Worm (Caenorhabditis elegans) whole organism, young adult: ENCODE data around the gene C52B11.5.

ENCODE experiments used
- B0261.1 ChIP-seq: sonication (generic microtip); optimal IDR thresholded peaks from 2 replicates; lab custom pipeline; 2016; ENCODE audit warnings: mild to moderate bottlenecking, missing genetic modification characterization, moderate library complexity, missing compliant biosample characterization
- F37B4.10 ChIP-seq: fragments of 200-800 bp; sonication (Bioruptor generic); IDR thresholded peaks from 2 replicates; pipeline ENCODE4 v1.3.6; 2022; ENCODE audit warnings: missing genetic modification characterization, missing compliant biosample characterization
- F49E8.2 ChIP-seq: sonication (generic microtip); optimal IDR thresholded peaks from 3 replicates; lab custom pipeline; 2017; ENCODE audit warnings: missing genetic modification characterization, mild to moderate bottlenecking, missing compliant biosample characterization, antibody characterized with exemption, moderate library complexity; ENCODE audit not compliant: insufficient read depth
- F57A8.1 ChIP-seq: fragments of 200-800 bp; sonication (Bioruptor generic); optimal IDR thresholded peaks from 2 replicates; lab custom pipeline; 2018; ENCODE audit warnings: mild to moderate bottlenecking, missing genetic modification characterization, moderate library complexity, missing compliant biosample characterization
- K12H6.12 ChIP-seq: fragments of 200-800 bp; sonication (Bioruptor generic); optimal IDR thresholded peaks from 2 replicates; lab custom pipeline; 2018; ENCODE audit warnings: mild to moderate bottlenecking, missing genetic modification characterization, missing compliant biosample characterization
- T07F8.4 ChIP-seq: sonication (generic microtip); optimal IDR thresholded peaks from 2 replicates; lab custom pipeline; 2016; ENCODE audit warnings: mild to moderate bottlenecking, missing genetic modification characterization, moderate library complexity, missing compliant biosample characterization
- Y56A3A.18 ChIP-seq: fragments of 200-800 bp; sonication (Bioruptor generic); IDR thresholded peaks from 2 replicates; pipeline ENCODE4 v1.3.6; 2022; ENCODE audit warnings: missing genetic modification reagents, missing genetic modification characterization, missing compliant biosample characterization
- Y67H2A.10 ChIP-seq: fragments of 200-800 bp; sonication (Bioruptor generic); conservative IDR thresholded peaks from 2 replicates; pipeline ENCODE4 v1.3.6; 2022; ENCODE audit warnings: missing genetic modification reagents, missing genetic modification characterization, missing compliant biosample characterization
- akir-1 ChIP-seq: fragments of 200-800 bp; sonication (Bioruptor generic); optimal IDR thresholded peaks from 2 replicates; lab custom pipeline; 2018; ENCODE audit warnings: mild to moderate bottlenecking, missing genetic modification characterization, moderate library complexity, missing compliant biosample characterization
- ama-1 ChIP-seq, 3 experiments: fragments of 150-350 bp in 1 of 3; sonication (generic microtip) in 2 of 3; optimal IDR thresholded peaks; 2 replicates each; lab custom pipeline; 2014 to 2018; ENCODE audit warnings: missing biosample characterization in 2 of 3, missing genetic modification characterization in 2 of 3, missing genetic modification reagents in 2 of 3
- athp-1 ChIP-seq: sonication (generic microtip); optimal IDR thresholded peaks from 2 replicates; lab custom pipeline; 2017; ENCODE audit warnings: mild to moderate bottlenecking, missing genetic modification characterization, missing compliant biosample characterization
- attf-3 ChIP-seq: fragments of 200-800 bp; sonication (Bioruptor generic); conservative IDR thresholded peaks from 2 replicates; pipeline ENCODE4 v1.3.6; 2022; ENCODE audit warnings: missing genetic modification reagents, missing genetic modification characterization, missing compliant biosample characterization
- attf-5 ChIP-seq: fragments of 200-800 bp; sonication (Bioruptor generic); optimal IDR thresholded peaks from 2 replicates; lab custom pipeline; 2018; ENCODE audit warnings: mild to moderate bottlenecking, missing genetic modification characterization, missing compliant biosample characterization
- bed-1 ChIP-seq: fragments of 200-800 bp; sonication (Bioruptor generic); IDR thresholded peaks from 2 replicates; pipeline ENCODE4 v1.3.6; 2022; ENCODE audit warnings: missing genetic modification reagents, missing genetic modification characterization, missing compliant biosample characterization
- ccch-3 ChIP-seq: fragments of 200-800 bp; sonication (Bioruptor generic); optimal IDR thresholded peaks from 2 replicates; lab custom pipeline; 2018; ENCODE audit warnings: mild to moderate bottlenecking, missing genetic modification characterization, missing compliant biosample characterization
- ceh-100 ChIP-seq: fragments of 200-800 bp; sonication (Bioruptor generic); IDR thresholded peaks from 2 replicates; pipeline ENCODE4 v1.3.6; 2022; ENCODE audit warnings: missing genetic modification reagents, missing genetic modification characterization, missing compliant biosample characterization
- ceh-58 ChIP-seq: fragments of 200-800 bp; sonication (Bioruptor generic); IDR thresholded peaks from 2 replicates; pipeline ENCODE4 v1.3.6; 2022; ENCODE audit warnings: missing genetic modification characterization, missing compliant biosample characterization
- dox-1 ChIP-seq: fragments of 200-800 bp; sonication (Bioruptor generic); IDR thresholded peaks from 2 replicates; pipeline ENCODE4 v1.3.6; 2022; ENCODE audit warnings: missing genetic modification reagents, missing genetic modification characterization, missing compliant biosample characterization
- dpl-1 ChIP-seq: fragments of 150-350 bp; optimal IDR thresholded peaks from 2 replicates; lab custom pipeline; 2014; ENCODE audit warnings: missing biosample characterization, missing genetic modification reagents, missing genetic modification characterization
- gei-17 ChIP-seq: fragments of 200-800 bp; sonication (Bioruptor generic); optimal IDR thresholded peaks from 2 replicates; lab custom pipeline; 2018; ENCODE audit warnings: mild to moderate bottlenecking, missing genetic modification characterization, missing compliant biosample characterization
- hlh-26 ChIP-seq: fragments of 200-800 bp; sonication (Bioruptor generic); conservative IDR thresholded peaks from 2 replicates; pipeline ENCODE4 v1.3.6; 2022; ENCODE audit warnings: missing genetic modification reagents, missing genetic modification characterization, missing compliant biosample characterization
- hrde-1 ChIP-seq: sonication (generic microtip); optimal IDR thresholded peaks from 2 replicates; lab custom pipeline; 2016; ENCODE audit warnings: missing genetic modification characterization, mild to moderate bottlenecking, missing compliant biosample characterization, moderate library complexity, missing genotype, missing genetic modification reagents, borderline replicate concordance
- lag-1 ChIP-seq: fragments of 200-800 bp; sonication (Bioruptor generic); IDR thresholded peaks from 2 replicates; pipeline ENCODE4 v1.3.6; 2022; ENCODE audit warnings: missing genetic modification reagents, missing genetic modification characterization, missing compliant biosample characterization
- let-607 ChIP-seq, 2 experiments: fragments of 200-800 bp in 1 of 2; sonication (Bioruptor generic) in 1 of 2; sonication (generic microtip) in 1 of 2; optimal IDR thresholded peaks; 2 replicates each; lab custom pipeline; 2016 to 2018; ENCODE audit warnings: mild to moderate bottlenecking in 2 of 2, missing compliant biosample characterization in 2 of 2, missing genetic modification characterization in 2 of 2, moderate library complexity in 2 of 2, missing genotype in 1 of 2
- lin-26 ChIP-seq: fragments of 200-800 bp; sonication (Bioruptor generic); IDR thresholded peaks from 2 replicates; pipeline ENCODE4 v1.3.6; 2022; ENCODE audit warnings: missing genetic modification reagents, missing genetic modification characterization, missing compliant biosample characterization
- lin-35 ChIP-seq, 3 experiments: fragments of 150-350 bp in 2 of 3; sonication (generic microtip) in 1 of 3; optimal IDR thresholded peaks; 2 replicates each; lab custom pipeline; 2014 to 2018; ENCODE audit warnings: missing biosample characterization in 3 of 3, missing genetic modification characterization in 3 of 3, missing genetic modification reagents in 3 of 3
- lin-54 ChIP-seq: fragments of 200-800 bp; sonication (Bioruptor generic); optimal IDR thresholded peaks from 2 replicates; lab custom pipeline; 2018; ENCODE audit warnings: mild to moderate bottlenecking, missing genetic modification characterization, missing compliant biosample characterization
- madf-10 ChIP-seq: sonication (generic microtip); optimal IDR thresholded peaks from 2 replicates; lab custom pipeline; 2016; ENCODE audit warnings: mild to moderate bottlenecking, missing genetic modification characterization, missing compliant biosample characterization
- madf-3 ChIP-seq: fragments of 200-800 bp; sonication (Bioruptor generic); IDR thresholded peaks from 2 replicates; pipeline ENCODE4 v1.3.6; 2022; ENCODE audit warnings: missing genetic modification reagents, missing genetic modification characterization, missing compliant biosample characterization
- madf-8 ChIP-seq: fragments of 200-800 bp; sonication (Bioruptor generic); conservative IDR thresholded peaks from 2 replicates; pipeline ENCODE4 v1.3.6; 2022; ENCODE audit warnings: missing genetic modification reagents, missing genetic modification characterization, missing compliant biosample characterization
- mel-28 ChIP-seq: sonication (generic microtip); optimal IDR thresholded peaks from 2 replicates; lab custom pipeline; 2016; ENCODE audit warnings: borderline replicate concordance, mild to moderate bottlenecking, missing genetic modification characterization, missing compliant biosample characterization
- nhr-120 ChIP-seq: fragments of 200-800 bp; sonication (Bioruptor generic); IDR thresholded peaks from 2 replicates; pipeline ENCODE4 v1.3.6; 2022; ENCODE audit warnings: missing genetic modification characterization, missing compliant biosample characterization
- nhr-90 ChIP-seq: sonication (generic microtip); optimal IDR thresholded peaks from 2 replicates; lab custom pipeline; 2016; ENCODE audit warnings: missing genotype, mild to moderate bottlenecking, missing genetic modification characterization, missing compliant biosample characterization
- pha-4 ChIP-seq: fragments of 150-350 bp; sonication (generic microtip); optimal IDR thresholded peaks from 2 replicates; lab custom pipeline; 2014; ENCODE audit warnings: missing biosample characterization, missing genetic modification reagents, missing genetic modification characterization
- rcor-1 ChIP-seq: fragments of 200-800 bp; sonication (Bioruptor generic); IDR thresholded peaks from 2 replicates; pipeline ENCODE4 v1.3.6; 2022; ENCODE audit warnings: missing genetic modification reagents, missing genetic modification characterization, missing compliant biosample characterization
- rec-8 ChIP-seq, 2 experiments: sonication (generic microtip); optimal IDR thresholded peaks; 2 replicates each; lab custom pipeline; 2016; ENCODE audit warnings: mild to moderate bottlenecking in 2 of 2, missing genetic modification characterization in 2 of 2, missing genetic modification reagents in 2 of 2, missing genotype in 2 of 2, missing biosample characterization in 1 of 2, missing compliant biosample characterization in 1 of 2, moderate library complexity in 1 of 2
- repo-1 ChIP-seq: sonication (generic microtip); optimal IDR thresholded peaks from 2 replicates; lab custom pipeline; 2017; ENCODE audit warnings: mild to moderate bottlenecking, missing genetic modification characterization, missing compliant biosample characterization
- sdz-38 ChIP-seq: sonication (generic microtip); optimal IDR thresholded peaks from 2 replicates; lab custom pipeline; 2016; ENCODE audit warnings: missing genotype, missing genetic modification characterization, missing compliant biosample characterization
- snpc-1.3 ChIP-seq: sonication (generic microtip); optimal IDR thresholded peaks from 2 replicates; lab custom pipeline; 2017; ENCODE audit warnings: missing genetic modification characterization, mild to moderate bottlenecking, missing compliant biosample characterization, antibody characterized with exemption, moderate library complexity, missing genotype, missing genetic modification reagents; ENCODE audit not compliant: insufficient read depth
- snpc-4 ChIP-seq, 5 experiments: fragments of 150-350 bp in 1 of 5; sonication (generic microtip) in 4 of 5; optimal IDR thresholded peaks; 2 replicates each; lab custom pipeline; 2014 to 2018; ENCODE audit warnings: missing genetic modification characterization in 5 of 5, missing biosample characterization in 3 of 5, antibody characterized with exemption in 2 of 5, mild to moderate bottlenecking in 2 of 5, missing compliant biosample characterization in 2 of 5, missing genotype in 2 of 5, moderate library complexity in 2 of 5, missing genetic modification reagents in 1 of 5
- unc-130 ChIP-seq: sonication (generic microtip); optimal IDR thresholded peaks from 2 replicates; lab custom pipeline; 2016; ENCODE audit warnings: missing genetic modification reagents, missing genetic modification characterization, missing compliant biosample characterization
- unc-62 ChIP-seq: fragments of 150-350 bp; optimal IDR thresholded peaks from 2 replicates; lab custom pipeline; 2014; ENCODE audit warnings: missing biosample characterization, missing genetic modification reagents, missing genetic modification characterization
- ztf-28 ChIP-seq: fragments of 200-800 bp; sonication (Bioruptor generic); IDR thresholded peaks from 2 replicates; pipeline ENCODE4 v1.3.6; 2022; ENCODE audit warnings: missing genetic modification reagents, missing genetic modification characterization, missing compliant biosample characterization
- ztf-6 ChIP-seq: fragments of 200-800 bp; sonication (Bioruptor generic); IDR thresholded peaks from 2 replicates; pipeline ENCODE4 v1.3.6; 2022; ENCODE audit warnings: missing genetic modification reagents, missing genetic modification characterization, missing compliant biosample characterization

The C52B11.5 gene

ce11 chrX:1319708-1320107 is 47.1 kb downstream of the C52B11.5 start (continued):
- peak; percentile 29 for TF ChIP-seq lin-54 (GFP tag; lab: Kevin White, UChicago)
- TF ChIP-seq ccch-3 (GFP tag; lab: Kevin White, UChicago) = no peak
- peak; percentile 45 for TF ChIP-seq nhr-90 (tag; lab: Kevin White, UChicago)
- TF ChIP-seq ztf-6 (GFP tag; lab: Robert Waterston, UW) = no peak
- no peak for TF ChIP-seq ceh-58
- TF ChIP-seq F37B4.10 (GFP tag; lab: Robert Waterston, UW) = 0 out of 2 replicates have a peak, but pooled peaks have one; percentile 86
- TF ChIP-seq hlh-26 = no peak
- TF ChIP-seq let-607 (tag; optimal IDR thresholded peaks at IDR 0.05; lab: Kevin White, UChicago) = peak in 1 of 2 experiments; percentile 27
- TF ChIP-seq lin-26 (GFP tag; lab: Robert Waterston, UW) = 0 out of 2 replicates have a peak, but pooled peaks have one; percentile 10
- no peak for TF ChIP-seq attf-3 (GFP tag; lab: Robert Waterston, UW)
- TF ChIP-seq T07F8.4 (tag; lab: Kevin White, UChicago) = no peak

ce11 chrX:1321044-1321443 is 48.5 kb downstream of the C52B11.5 start, which contains the start of gene pdk-1:
pdk-1 (plus strand) TSS chrX:1321344.
- TF ChIP-seq lin-35 (GFP tag; optimal IDR thresholded peaks at IDR 0.05; lab: Kevin White, UChicago) (no peak), F49E8.2 (no peak), ztf-6 (GFP tag; lab: Robert Waterston, UW) (no peak), gei-17 (no peak), K12H6.12 (tag; lab: Kevin White, UChicago) (no peak)

ce11 chrX:1322997-1323396 is 50.4 kb downstream of the C52B11.5 start:
- TF ChIP-seq dox-1 = peak; percentile 87
- TF ChIP-seq ztf-6 (GFP tag; lab: Robert Waterston, UW) = no peak
- no peak for TF ChIP-seq lag-1 (GFP tag; lab: Robert Waterston, UW)
- no peak for TF ChIP-seq pha-4 (tag; lab: Kevin White, UChicago)
- peak; percentile 59 for TF ChIP-seq repo-1 (tag; lab: Kevin White, UChicago)
- TF ChIP-seq unc-62 (GFP tag; lab: Kevin White, UChicago) = no peak
- no peak for TF ChIP-seq akir-1 (GFP tag; lab: Kevin White, UChicago)
- TF ChIP-seq snpc-1.3 (tag; lab: Kevin White, UChicago) = no peak
- TF ChIP-seq rec-8 (tag; optimal IDR thresholded peaks at IDR 0.05; lab: Kevin White, UChicago) = no peak
- TF ChIP-seq unc-130 = no peak
- no peak for TF ChIP-seq ztf-28 (GFP tag; lab: Robert Waterston, UW)
- no peak for TF ChIP-seq Y56A3A.18 (GFP tag; lab: Robert Waterston, UW)
- no peak for TF ChIP-seq hrde-1
- TF ChIP-seq K12H6.12 (tag; lab: Kevin White, UChicago) = peak; percentile 53
- no peak for TF ChIP-seq ceh-100 (GFP tag; lab: Robert Waterston, UW)
- no peak for TF ChIP-seq athp-1 (tag; lab: Kevin White, UChicago)
- no peak for TF ChIP-seq Y67H2A.10 (GFP tag; lab: Robert Waterston, UW)
- no peak for TF ChIP-seq mel-28 (tag; lab: Kevin White, UChicago)
- TF ChIP-seq nhr-120 (GFP tag; lab: Robert Waterston, UW) = no peak
- peak; percentile 22 for TF ChIP-seq madf-10 (tag; lab: Kevin White, UChicago)
- no peak for TF ChIP-seq snpc-4 (GFP tag; optimal IDR thresholded peaks at IDR 0.05; lab: Kevin White, UChicago)
- peak in 2 of 4 experiments; percentile 8 to 32 for TF ChIP-seq snpc-4 (tag; optimal IDR thresholded peaks at IDR 0.05; lab: Kevin White, UChicago)
- no peak for TF ChIP-seq sdz-38 (tag; lab: Kevin White, UChicago)
- no peak for TF ChIP-seq madf-8 (GFP tag; lab: Robert Waterston, UW)
- TF ChIP-seq ama-1 (optimal IDR thresholded peaks at IDR 0.05; lab: Kevin White, UChicago) = no peak
- TF ChIP-seq ama-1 (GFP tag; optimal IDR thresholded peaks at IDR 0.05; lab: Kevin White, UChicago) = no peak
- 0 out of 2 replicates have a peak, but pooled peaks have one; percentile 25 for TF ChIP-seq madf-3 (GFP tag; lab: Robert Waterston, UW)
- no peak for TF ChIP-seq dpl-1 (GFP tag; lab: Kevin White, UChicago)
- TF ChIP-seq bed-1 = no peak
- no peak for TF ChIP-seq F57A8.1 (GFP tag; lab: Kevin White, UChicago)
- peak; percentile 12 for TF ChIP-seq B0261.1
- TF ChIP-seq rcor-1 (GFP tag; lab: Robert Waterston, UW) = peak; percentile 54
- TF ChIP-seq attf-5 (GFP tag; lab: Kevin White, UChicago) = peak; percentile 16
